Fruit fly (Drosophila melanogaster) whole organism, embryonic: ENCODE data around the gene Syx5.

Experiments
- CG11398 ChIP-seq: fragments of 200-800 bp; sonication (Bioruptor generic); optimal IDR thresholded peaks from 2 replicates; lab custom pipeline; 2016; ENCODE audit warnings: missing biosample characterization, missing genetic modification characterization
- CG12104 ChIP-seq: fragments of 200-800 bp; sonication (Bioruptor generic); optimal IDR thresholded peaks from 3 replicates; lab custom pipeline; 2016; ENCODE audit warnings: missing biosample characterization, missing genetic modification characterization
- CG13424 ChIP-seq: fragments of 200-800 bp; sonication (Bioruptor generic); optimal IDR thresholded peaks from 2 replicates; lab custom pipeline; 2019; ENCODE audit warnings: missing biosample characterization, mild to moderate bottlenecking, missing genetic modification characterization, moderate library complexity
- CG13894 ChIP-seq: fragments of 200-800 bp; sonication (Bioruptor generic); optimal IDR thresholded peaks from 3 replicates; lab custom pipeline; 2018; ENCODE audit warnings: missing biosample characterization, mild to moderate bottlenecking, missing genetic modification characterization, moderate library complexity
- CG14860 ChIP-seq: fragments of 200-800 bp; sonication (Bioruptor generic); IDR thresholded peaks from 3 replicates; pipeline ENCODE4 v1.3.6; 2022; ENCODE audit warnings: missing biosample characterization, missing genetic modification characterization; ENCODE audit not compliant: partially characterized antibody
- CG15073 ChIP-seq: fragments of 200-800 bp; sonication (Bioruptor generic); optimal IDR thresholded peaks from 2 replicates; lab custom pipeline; 2016; ENCODE audit warnings: missing biosample characterization, missing genetic modification characterization
- CG16779 ChIP-seq: fragments of 200-800 bp; sonication (Bioruptor generic); IDR thresholded peaks from 2 replicates; pipeline ENCODE4 v1.3.6; 2022; ENCODE audit warnings: missing biosample characterization, missing genetic modification characterization
- CG17186 ChIP-seq: fragments of 200-800 bp; sonication (Bioruptor generic); optimal IDR thresholded peaks from 3 replicates; lab custom pipeline; 2017; ENCODE audit warnings: missing biosample characterization, missing genetic modification reagents, missing genetic modification characterization
- CG17568 ChIP-seq: fragments of 200-800 bp; sonication (Bioruptor generic); optimal IDR thresholded peaks from 2 replicates; lab custom pipeline; 2018; ENCODE audit warnings: missing biosample characterization, mild to moderate bottlenecking, missing genetic modification characterization, moderate library complexity
- CG3995 ChIP-seq: fragments of 200-800 bp; sonication (Bioruptor generic); optimal IDR thresholded peaks from 3 replicates; lab custom pipeline; 2016; ENCODE audit warnings: missing biosample characterization, missing genetic modification characterization
- CG42726 ChIP-seq: fragments of 200-800 bp; sonication (Bioruptor generic); IDR thresholded peaks from 2 replicates; pipeline ENCODE4 v1.3.6; 2022; ENCODE audit warnings: missing biosample characterization, missing genetic modification characterization; ENCODE audit not compliant: partially characterized antibody
- CG7372 ChIP-seq: fragments of 200-800 bp; sonication (Bioruptor generic); IDR thresholded peaks from 2 replicates; pipeline ENCODE4 v1.3.6; 2022; ENCODE audit warnings: missing biosample characterization, missing genetic modification characterization
- CG9797 ChIP-seq: fragments of 200-800 bp; sonication (Bioruptor generic); optimal IDR thresholded peaks from 3 replicates; lab custom pipeline; 2018; ENCODE audit warnings: missing biosample characterization, mild to moderate bottlenecking, missing genetic modification characterization
- CrebB ChIP-seq: fragments of 200-800 bp; sonication (Bioruptor generic); optimal IDR thresholded peaks from 3 replicates; lab custom pipeline; 2018; ENCODE audit warnings: missing biosample characterization, mild to moderate bottlenecking, missing genetic modification characterization
- Dek ChIP-seq: fragments of 200-800 bp; sonication (Bioruptor generic); optimal IDR thresholded peaks from 3 replicates; lab custom pipeline; 2019; ENCODE audit warnings: missing biosample characterization, mild to moderate bottlenecking, missing genetic modification characterization, moderate library complexity
- Ets65A ChIP-seq: fragments of 200-800 bp; sonication (Bioruptor generic); peaks from one replicate; lab custom pipeline; 2016; ENCODE audit warnings: missing biosample characterization, missing genetic modification characterization
- Fer1 ChIP-seq: fragments of 200-800 bp; sonication (Bioruptor generic); optimal IDR thresholded peaks from 2 replicates; lab custom pipeline; 2017; ENCODE audit warnings: missing biosample characterization, mild to moderate bottlenecking, missing genetic modification characterization
- HLH54F ChIP-seq: fragments of 200-800 bp; sonication (Bioruptor generic); optimal IDR thresholded peaks from 3 replicates; lab custom pipeline; 2016; ENCODE audit warnings: missing biosample characterization, missing genetic modification characterization
- Hand ChIP-seq: fragments of 200-800 bp; sonication (Bioruptor generic); optimal IDR thresholded peaks from 2 replicates; lab custom pipeline; 2017; ENCODE audit warnings: mild to moderate bottlenecking, missing biosample characterization, missing genetic modification reagents, missing genetic modification characterization
- Hmr ChIP-seq: fragments of 200-800 bp; sonication (Bioruptor generic); optimal IDR thresholded peaks from 3 replicates; lab custom pipeline; 2017; ENCODE audit warnings: mild to moderate bottlenecking, missing biosample characterization, missing genetic modification reagents, missing genetic modification characterization
- Hmx ChIP-seq: fragments of 200-800 bp; sonication (Bioruptor generic); optimal IDR thresholded peaks from 2 replicates; lab custom pipeline; 2016; ENCODE audit warnings: missing biosample characterization, missing genetic modification characterization
- Lim3 ChIP-seq: fragments of 200-800 bp; sonication (Bioruptor generic); IDR thresholded peaks from 2 replicates; pipeline ENCODE4 v1.3.6; 2022; ENCODE audit warnings: missing biosample characterization, missing genetic modification characterization
- Poxn ChIP-seq: fragments of 200-800 bp; sonication (Bioruptor generic); IDR thresholded peaks from 2 replicates; pipeline ENCODE4 v1.3.6; 2022; ENCODE audit warnings: missing biosample characterization, missing genetic modification characterization
- Sox100B ChIP-seq: fragments of 200-800 bp; sonication (Bioruptor generic); optimal IDR thresholded peaks from 3 replicates; lab custom pipeline; 2018; ENCODE audit warnings: missing biosample characterization, mild to moderate bottlenecking, missing genetic modification characterization
- Stat92E ChIP-seq, 3 experiments: fragments of >200 bp in 2 of 3; fragments of 200-800 bp in 1 of 3; sonication (Bioruptor generic) in 1 of 3; optimal IDR thresholded peaks; 2 replicates each; lab custom pipeline; 2017 to 2019; ENCODE audit warnings: missing biosample characterization in 3 of 3, missing genetic modification characterization in 3 of 3, mild to moderate bottlenecking in 1 of 3, moderate library complexity in 1 of 3
- TFAM ChIP-seq: fragments of 200-800 bp; sonication (Bioruptor generic); optimal IDR thresholded peaks from 2 replicates; lab custom pipeline; 2017; ENCODE audit warnings: missing biosample characterization, missing genetic modification characterization, inconsistent platforms
- ab ChIP-seq: fragments of 200-800 bp; sonication (Bioruptor generic); optimal IDR thresholded peaks from 2 replicates; lab custom pipeline; 2016; ENCODE audit warnings: missing biosample characterization, missing genetic modification characterization
- ara ChIP-seq: fragments of 200-800 bp; sonication (Bioruptor generic); IDR thresholded peaks from 2 replicates; pipeline ENCODE4 v1.3.6; 2022; ENCODE audit warnings: missing biosample characterization, missing genetic modification characterization
- chif ChIP-seq, 2 experiments: fragments of 200-800 bp; sonication (Bioruptor generic); optimal IDR thresholded peaks; 3 replicates each; lab custom pipeline; 2016; ENCODE audit warnings: missing biosample characterization in 2 of 2, missing genetic modification characterization in 2 of 2
- da ChIP-seq: fragments of 200-800 bp; sonication (Bioruptor generic); optimal IDR thresholded peaks from 2 replicates; lab custom pipeline; 2016; ENCODE audit warnings: missing biosample characterization, missing genetic modification characterization
- emc ChIP-seq: fragments of 200-800 bp; sonication (Bioruptor generic); optimal IDR thresholded peaks from 2 replicates; lab custom pipeline; 2016; ENCODE audit warnings: missing biosample characterization, missing genetic modification characterization
- gsb-n ChIP-seq: fragments of 200-800 bp; sonication (Bioruptor generic); optimal IDR thresholded peaks from 3 replicates; lab custom pipeline; 2018; ENCODE audit warnings: missing biosample characterization, mild to moderate bottlenecking, missing genetic modification characterization
- gt ChIP-seq: fragments of 200-800 bp; sonication (Bioruptor generic); IDR thresholded peaks from 2 replicates; pipeline ENCODE4 v1.3.6; 2022; ENCODE audit warnings: missing biosample characterization, missing genetic modification characterization
- hb ChIP-seq: fragments of 200-800 bp; sonication (Bioruptor generic); IDR thresholded peaks from 3 replicates; pipeline ENCODE4 v1.3.6; 2022; ENCODE audit warnings: missing biosample characterization, missing genetic modification characterization; ENCODE audit not compliant: partially characterized antibody
- klu ChIP-seq: fragments of 200-800 bp; sonication (Bioruptor generic); IDR thresholded peaks from 2 replicates; pipeline ENCODE4 v1.3.6; 2022; ENCODE audit warnings: missing biosample characterization, missing genetic modification characterization
- mirr ChIP-seq: fragments of 200-800 bp; sonication (Bioruptor generic); optimal IDR thresholded peaks from 3 replicates; lab custom pipeline; 2018; ENCODE audit warnings: missing biosample characterization, mild to moderate bottlenecking, missing genetic modification characterization
- run ChIP-seq: fragments of 200-800 bp; sonication (Bioruptor generic); optimal IDR thresholded peaks from 3 replicates; lab custom pipeline; 2018; ENCODE audit warnings: missing biosample characterization, mild to moderate bottlenecking, missing genetic modification characterization
- so ChIP-seq: fragments of 200-800 bp; sonication (Bioruptor generic); IDR thresholded peaks from 3 replicates; pipeline ENCODE4 v1.3.6; 2022; ENCODE audit warnings: missing biosample characterization, missing genetic modification characterization
- sr ChIP-seq: fragments of 200-800 bp; sonication (Bioruptor generic); IDR thresholded peaks from 3 replicates; pipeline ENCODE4 v1.3.6; 2022; ENCODE audit warnings: missing biosample characterization, missing genetic modification characterization
- tin ChIP-seq: fragments of 200-800 bp; sonication (Bioruptor generic); optimal IDR thresholded peaks from 3 replicates; lab custom pipeline; 2016; ENCODE audit warnings: missing biosample characterization, missing genetic modification characterization
- twi ChIP-seq: fragments of 200-800 bp; optimal IDR thresholded peaks from 2 replicates; lab custom pipeline; 2019; ENCODE audit warnings: missing biosample characterization, mild to moderate bottlenecking, missing genetic modification characterization, moderate library complexity
- vnd ChIP-seq: fragments of 200-800 bp; sonication (Bioruptor generic); IDR thresholded peaks from 3 replicates; pipeline ENCODE4 v1.3.6; 2022; ENCODE audit warnings: missing biosample characterization, missing genetic modification characterization; ENCODE audit not compliant: partially characterized antibody
- zen ChIP-seq: fragments of 200-800 bp; sonication (Bioruptor generic); optimal IDR thresholded peaks from 3 replicates; lab custom pipeline; 2018; ENCODE audit warnings: missing biosample characterization, mild to moderate bottlenecking, missing genetic modification characterization, moderate library complexity

Syx5 gene

DNA sequence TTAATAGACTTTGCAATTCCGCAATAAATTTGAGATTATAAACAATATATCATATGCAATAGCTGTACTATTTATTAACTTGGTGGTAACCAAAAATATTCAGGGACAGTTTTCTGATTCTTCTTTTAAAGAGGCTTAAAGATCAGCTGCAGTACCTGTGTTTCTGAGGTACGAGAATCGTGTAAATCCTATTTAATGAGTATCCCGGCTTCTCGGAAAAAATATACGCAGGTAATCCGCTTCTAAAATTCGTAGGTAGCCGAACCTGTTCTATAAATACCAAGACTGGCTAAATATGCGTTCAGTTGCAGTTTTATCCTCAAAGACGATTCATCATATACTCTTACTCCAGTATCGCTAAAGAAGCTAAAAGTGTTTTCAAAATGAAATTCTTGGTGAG, 22.5 kb downstream of the Syx5 start, which contains the start of gene CG4440:
CG4440 (plus strand) TSS at position 301 of the 400 bp plus-strand sequence.
- TF ChIP-seq emc (no peak), chif (GFP tag; optimal IDR thresholded peaks at IDR 0.05; lab: Kevin White, UChicago) (no peak), CG17568 (no peak), Stat92E (GFP tag; optimal IDR thresholded peaks at IDR 0.05; lab: Kevin White, UChicago) (peak in 1 of 3 experiments; percentile 50), CG3995 (GFP tag; lab: Kevin White, UChicago) (no peak), zen (tag; lab: Kevin White, UChicago) (peak; percentile 78), CG12104 (GFP tag; lab: Kevin White, UChicago) (no peak), gsb-n (tag; lab: Kevin White, UChicago) (no peak), CG13424 (no peak), da (GFP tag; lab: Kevin White, UChicago) (no peak), Lim3 (no peak), sr (GFP tag; lab: Robert Waterston, UW) (no peak)

dm6 chr2L:16337785-16338184, 30.6 kb downstream of the Syx5 start, which contains the start of gene CG31817:
Gene CG31817, minus strand, starts transcription at chr2L:16337885.
- TF ChIP-seq CG42726 (GFP tag; lab: Robert Waterston, UW) (no peak), ara (GFP tag; lab: Robert Waterston, UW) (no peak)

dm6 chr2L:16340268-16340667, 33.1 kb downstream of the Syx5 start, which contains the start of gene CG42266:
Gene CG42266, minus strand, starts transcription at chr2L:16340368.
- TF ChIP-seq Dek (no peak), CG14860 (no peak), Ets65A (peak; percentile 20), Hmr (GFP tag; lab: Kevin White, UChicago) (no peak), Hmx (GFP tag; lab: Kevin White, UChicago) (no peak), CG16779 (GFP tag; lab: Robert Waterston, UW) (no peak)

- TF ChIP-seq hb (GFP tag; lab: Robert Waterston, UW), result no peak
- TF ChIP-seq vnd (GFP tag; lab: Robert Waterston, UW), result no peak
- no peak for TF ChIP-seq CG17186 (GFP tag; lab: Kevin White, UChicago)
- TF ChIP-seq TFAM (GFP tag; lab: Kevin White, UChicago), result no peak
Observed at dm6 chr2L:16342224-16342623, 35.1 kb downstream of the Syx5 start, which contains the start of gene CG44405. Gene CG44405, minus strand, starts transcription at chr2L:16342324.

- TF ChIP-seq CG9797 (GFP tag; lab: Kevin White, UChicago) (no peak), ab (GFP tag; lab: Kevin White, UChicago) (peak; percentile 46), CG11398 (GFP tag; lab: Kevin White, UChicago) (peak; percentile 14), CG13424 (peak; percentile 81), so (peak; percentile 75), run (tag; lab: Kevin White, UChicago) (peak; percentile 17), twi (tag; lab: Kevin White, UChicago) (no peak), CG15073 (GFP tag; lab: Kevin White, UChicago) (no peak), tin (GFP tag; lab: Kevin White, UChicago) (peak; percentile 53), Sox100B (peak; percentile 70), CG13894 (no peak), CG7372 (GFP tag; lab: Robert Waterston, UW) (peak; percentile 47; the same call in 1 of the 2 replicates), gt (peak; percentile 35; the same call in 1 of the 2 replicates), klu (peak; percentile 70; the same call in 1 of the 2 replicates), Hmx (GFP tag; lab: Kevin White, UChicago) (no peak), CrebB (tag; lab: Kevin White, UChicago) (peak; percentile 3), Hand (peak; percentile 34), Fer1 (peak; percentile 65), Poxn (GFP tag; lab: Robert Waterston, UW) (no peak), emc (no peak), mirr (GFP tag; lab: Kevin White, UChicago) (no peak), HLH54F (GFP tag; lab: Kevin White, UChicago) (peak; percentile 69), Lim3 (peak; percentile 62; the same call in 1 of the 2 replicates)
Observed at dm6 chr2L:16350160-16350633, 43.1 kb downstream of the Syx5 start.
